Worm (Caenorhabditis elegans) whole organism, late embryonic: ENCODE measurements around the gene F38B2.4.

Experiments used
- ceh-2 ChIP-seq: sonication (generic microtip); optimal IDR thresholded peaks from 2 replicates; lab custom pipeline; 2016; ENCODE audit warnings: missing genotype, missing genetic modification characterization, missing compliant biosample characterization
- ceh-31 ChIP-seq: sonication (generic microtip); optimal IDR thresholded peaks from 2 replicates; lab custom pipeline; 2016; ENCODE audit warnings: missing genetic modification characterization, missing compliant biosample characterization
- nfya-1 ChIP-seq: sonication (generic microtip); optimal IDR thresholded peaks from 2 replicates; lab custom pipeline; 2017; ENCODE audit warnings: missing genetic modification characterization, mild to moderate bottlenecking, missing compliant biosample characterization, antibody characterized with exemption, moderate library complexity
- pag-3 ChIP-seq: sonication (generic microtip); optimal IDR thresholded peaks from 2 replicates; lab custom pipeline; 2016; ENCODE audit warnings: missing compliant biosample characterization, missing genetic modification characterization, borderline replicate concordance
- pqm-1 ChIP-seq: sonication (generic microtip); optimal IDR thresholded peaks from 2 replicates; lab custom pipeline; 2016; ENCODE audit warnings: missing genetic modification characterization, missing compliant biosample characterization
- tbx-7 ChIP-seq: sonication (generic microtip); optimal IDR thresholded peaks from 2 replicates; lab custom pipeline; 2016; ENCODE audit warnings: missing genotype, missing genetic modification characterization, missing compliant biosample characterization

- TF ChIP-seq pag-3 (tag; lab: Kevin White, UChicago) = no peak
- no peak for TF ChIP-seq pqm-1 (tag; lab: Kevin White, UChicago)
- TF ChIP-seq ceh-31 (tag; lab: Kevin White, UChicago) = no peak
- no peak for TF ChIP-seq ceh-2 (tag; lab: Kevin White, UChicago)
- no peak for TF ChIP-seq nfya-1 (tag; lab: Kevin White, UChicago)
- TF ChIP-seq tbx-7 (tag; lab: Kevin White, UChicago) = no peak
Measured at ce11 chrX:11264715-11265114, 22.8 kb downstream of the F38B2.4 start.
